Worm (Caenorhabditis elegans): Measurements from ENCODE around the gene srh-243.
A peak's percentile ranks its signal among the peaks of the same experiment; 100 is the strongest.

- TF ChIP-seq ztf-23 (GFP tag; IDR thresholded peaks at IDR 0.05) (no peak), T22C8.4 (GFP tag; IDR thresholded peaks at IDR 0.05) (no peak), cog-1 (tag; optimal IDR thresholded peaks at IDR 0.05) (no peak), ztf-29 (GFP tag; IDR thresholded peaks at IDR 0.05) (0 out of 2 replicates have a peak, but pooled peaks have one; percentile 16)
Measured at ce11 chrV:2825978-2826377, 44.2 kb upstream of the srh-243 start.
